Fruit fly (Drosophila melanogaster): ENCODE measurements around the gene CG7519.

Gene CG7519

DNA sequence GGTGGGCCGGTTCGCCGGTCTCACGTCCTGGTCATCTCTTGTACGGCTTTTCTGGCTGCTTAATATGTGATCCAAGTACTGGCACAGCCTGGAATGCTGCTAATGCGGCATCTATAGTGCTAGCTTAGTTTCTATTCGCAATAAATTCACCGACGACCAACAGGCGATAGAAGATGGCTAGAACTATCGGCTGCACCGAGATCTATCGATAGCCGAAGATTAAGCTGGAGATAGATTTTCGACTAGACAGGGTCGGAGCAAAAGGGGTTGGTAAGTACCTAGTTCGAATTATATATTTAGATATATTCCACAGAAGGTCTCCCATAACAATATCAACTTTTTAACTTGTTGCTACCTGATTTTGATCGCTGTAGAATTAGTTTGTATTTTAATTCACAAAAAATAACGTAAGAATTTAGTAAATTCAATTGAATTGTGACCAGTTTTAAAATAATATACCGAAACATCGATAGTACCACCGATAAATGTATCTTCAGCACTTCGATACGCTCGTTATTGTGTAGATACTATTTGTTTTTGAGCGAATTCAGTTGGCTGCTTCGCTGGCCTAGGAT is 14.6 kb downstream of the CG7519 start, which contains the start of the genes Glg1 and M6 (continued):
- TF ChIP-seq CG6276 (GFP tag; optimal IDR thresholded peaks at IDR 0.05) (peak; percentile 33), CG11902 (GFP tag; optimal IDR thresholded peaks at IDR 0.05) (peak; percentile 37), net (GFP tag; optimal IDR thresholded peaks at IDR 0.05) (peak; percentile 27), Sox102F (GFP tag; optimal IDR thresholded peaks at IDR 0.05) (no peak), pdm3 (GFP tag; optimal IDR thresholded peaks at IDR 0.05) (no peak), Gug (GFP tag; IDR thresholded peaks at IDR 0.05) (peak; percentile 49; the same call in 1 of the 2 replicates), CG8319 (GFP tag; optimal IDR thresholded peaks at IDR 0.05) (no peak), CG8119 (GFP tag; IDR thresholded peaks at IDR 0.05) (0 out of 3 replicates have a peak, but pooled peaks have one; percentile 12), CG8632 (GFP tag; optimal IDR thresholded peaks at IDR 0.05) (no peak), Hr39 (GFP tag; optimal IDR thresholded peaks at IDR 0.05) (peak; percentile 66), CG1621 (tag; optimal IDR thresholded peaks at IDR 0.05) (peak; percentile 14), salr (GFP tag; optimal IDR thresholded peaks at IDR 0.05) (peak in 1 of 2 experiments; percentile 40), Eip78C (GFP tag) (peak; percentile 71), CG16779 (tag; optimal IDR thresholded peaks at IDR 0.05) (no peak), CG32006 (GFP tag; optimal IDR thresholded peaks at IDR 0.05) (peak; percentile 55), Eip93F (GFP tag; optimal IDR thresholded peaks at IDR 0.05) (peak; percentile 15), CG3032 (tag; optimal IDR thresholded peaks at IDR 0.05) (peak; percentile 67), topi (GFP tag; optimal IDR thresholded peaks at IDR 0.05) (peak; percentile 73), Ets21C (GFP tag; optimal IDR thresholded peaks at IDR 0.05) (peak; percentile 61), Hr38 (GFP tag; optimal IDR thresholded peaks at IDR 0.05) (no peak), Lpt (GFP tag; optimal IDR thresholded peaks at IDR 0.05) (no peak), CG31627 (GFP tag; optimal IDR thresholded peaks at IDR 0.05) (peak; percentile 74), OdsH (GFP tag; optimal IDR thresholded peaks at IDR 0.05) (no peak), CG9139 (GFP tag; optimal IDR thresholded peaks at IDR 0.05) (no peak), achi (GFP tag; optimal IDR thresholded peaks at IDR 0.05) (peak; percentile 52), CG11294 (GFP tag; IDR thresholded peaks at IDR 0.05) (no peak), Ets96B (tag; optimal IDR thresholded peaks at IDR 0.05) (peak; percentile 51), CG10631 (GFP tag; optimal IDR thresholded peaks at IDR 0.05) (peak; percentile 64), Hr4 (GFP tag; optimal IDR thresholded peaks at IDR 0.05) (peak; percentile 76), Sox14 (GFP tag; optimal IDR thresholded peaks at IDR 0.05) (peak; percentile 64), Blimp-1 (GFP tag; optimal IDR thresholded peaks at IDR 0.05) (no peak), acj6 (GFP tag; optimal IDR thresholded peaks at IDR 0.05) (peak; percentile 67), fd59A (GFP tag; optimal IDR thresholded peaks at IDR 0.05) (no peak), CG11762 (GFP tag; optimal IDR thresholded peaks at IDR 0.05; ENCODE audit: insufficient read depth) (no peak), CG7368 (GFP tag; optimal IDR thresholded peaks at IDR 0.05) (no peak), CG15336 (GFP tag; IDR thresholded peaks at IDR 0.05) (no peak), cyc (GFP tag; optimal IDR thresholded peaks at IDR 0.05) (peak; percentile 63), eg (GFP tag; IDR thresholded peaks at IDR 0.05) (no peak; the same call in 1 of the 3 replicates)

DNA sequence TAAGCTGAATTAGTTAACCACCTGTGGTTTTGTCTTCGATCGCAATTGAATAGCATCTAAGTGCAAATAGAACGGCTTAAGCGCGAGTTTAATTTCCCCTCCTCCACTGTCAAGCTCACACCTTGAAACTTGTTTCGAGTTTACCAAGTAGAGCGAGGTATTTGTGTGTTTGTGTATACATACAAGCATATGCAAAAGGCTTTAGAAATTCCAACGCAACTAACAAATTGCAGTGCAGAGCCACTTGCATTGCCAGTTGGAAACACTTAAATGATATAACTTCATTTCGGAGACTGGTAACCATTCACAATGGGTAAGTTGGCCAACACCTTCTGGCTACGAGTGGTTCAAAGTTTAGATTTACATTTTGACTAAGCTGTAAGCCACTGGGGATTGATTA is 15.1 kb downstream of the CG7519 start:
- no peak for TF ChIP-seq topi (GFP tag; optimal IDR thresholded peaks at IDR 0.05)
- no peak for TF ChIP-seq salr (GFP tag; optimal IDR thresholded peaks at IDR 0.05)
- TF ChIP-seq CG6163 (GFP tag; IDR thresholded peaks at IDR 0.05), result no peak
- TF ChIP-seq CG11762 (GFP tag; optimal IDR thresholded peaks at IDR 0.05; ENCODE audit: insufficient read depth), result no peak
- TF ChIP-seq CG31627 (GFP tag; optimal IDR thresholded peaks at IDR 0.05), result no peak
- TF ChIP-seq CG34406 (GFP tag; optimal IDR thresholded peaks at IDR 0.05), result no peak
- TF ChIP-seq Gug (GFP tag; IDR thresholded peaks at IDR 0.05), result no peak
- no peak for TF ChIP-seq CG16779 (tag; optimal IDR thresholded peaks at IDR 0.05)
- no peak for TF ChIP-seq Sox102F (GFP tag; optimal IDR thresholded peaks at IDR 0.05)
- no peak for TF ChIP-seq CG3032 (tag; optimal IDR thresholded peaks at IDR 0.05)
- no peak for TF ChIP-seq CG8632 (GFP tag; optimal IDR thresholded peaks at IDR 0.05)
- no peak for TF ChIP-seq Hr38 (GFP tag; optimal IDR thresholded peaks at IDR 0.05)
- no peak for TF ChIP-seq CG6792 (GFP tag; optimal IDR thresholded peaks at IDR 0.05)
- TF ChIP-seq CG6854 (GFP tag; optimal IDR thresholded peaks at IDR 0.05), result no peak
- TF ChIP-seq CG7368 (GFP tag; optimal IDR thresholded peaks at IDR 0.05), result no peak
- TF ChIP-seq CG11294 (GFP tag; IDR thresholded peaks at IDR 0.05), result no peak

Data from whole organism, prepupa.